Worm (Caenorhabditis elegans) whole organism, late embryonic: ENCODE results near the gene T24E12.2.

Experiments
- C08G9.2 ChIP-seq: sonication (generic microtip); optimal IDR thresholded peaks from 2 replicates; lab custom pipeline; 2016; ENCODE audit warnings: mild to moderate bottlenecking, missing genetic modification characterization, moderate library complexity, missing compliant biosample characterization
- C38D4.7 ChIP-seq: fragments of 200-800 bp; sonication (Bioruptor generic); optimal IDR thresholded peaks from 2 replicates; lab custom pipeline; 2018; ENCODE audit warnings: mild to moderate bottlenecking, missing genetic modification characterization, moderate library complexity, missing compliant biosample characterization
- F13H6.1 ChIP-seq: sonication (generic microtip); optimal IDR thresholded peaks from 2 replicates; lab custom pipeline; 2016; ENCODE audit warnings: missing genetic modification characterization, missing compliant biosample characterization
- K02D7.2 ChIP-seq: sonication (generic microtip); optimal IDR thresholded peaks from 2 replicates; lab custom pipeline; 2017; ENCODE audit warnings: mild to moderate bottlenecking, missing genetic modification characterization, missing compliant biosample characterization
- K09A11.1 ChIP-seq: sonication (generic microtip); optimal IDR thresholded peaks from 2 replicates; lab custom pipeline; 2017; ENCODE audit warnings: antibody characterized with exemption, mild to moderate bottlenecking, missing genetic modification characterization, missing compliant biosample characterization; ENCODE audit not compliant: insufficient read depth
- Y22D7AL.16 ChIP-seq: sonication (generic microtip); optimal IDR thresholded peaks from 2 replicates; lab custom pipeline; 2016; ENCODE audit warnings: missing genetic modification characterization, missing compliant biosample characterization
- ama-1 ChIP-seq: fragments of 150-350 bp; optimal IDR thresholded peaks from 2 replicates; lab custom pipeline; 2014
- ceh-18 ChIP-seq: sonication (generic microtip); optimal IDR thresholded peaks from 2 replicates; lab custom pipeline; 2016; ENCODE audit warnings: missing genetic modification characterization, missing compliant biosample characterization
- ceh-19 ChIP-seq: fragments of 200-800 bp; sonication (Bioruptor generic); optimal IDR thresholded peaks from 2 replicates; lab custom pipeline; 2018; ENCODE audit warnings: mild to moderate bottlenecking, missing genetic modification characterization, missing compliant biosample characterization
- ceh-22 ChIP-seq: sonication (generic microtip); optimal IDR thresholded peaks from 2 replicates; lab custom pipeline; 2017; ENCODE audit warnings: missing biosample characterization, missing genetic modification characterization
- ceh-30 ChIP-seq: fragments of 150-350 bp; optimal IDR thresholded peaks from 2 replicates; lab custom pipeline; 2014; ENCODE audit warnings: missing biosample characterization, missing genetic modification characterization
- ceh-31 ChIP-seq: sonication (generic microtip); optimal IDR thresholded peaks from 2 replicates; lab custom pipeline; 2016; ENCODE audit warnings: missing genetic modification characterization, missing compliant biosample characterization
- ceh-48 ChIP-seq: sonication (generic microtip); optimal IDR thresholded peaks from 2 replicates; lab custom pipeline; 2016; ENCODE audit warnings: missing genetic modification characterization, inconsistent platforms, missing compliant biosample characterization
- che-1 ChIP-seq: sonication (generic microtip); optimal IDR thresholded peaks from 2 replicates; lab custom pipeline; 2016; ENCODE audit warnings: mild to moderate bottlenecking, missing genetic modification characterization, missing compliant biosample characterization
- ets-4 ChIP-seq: sonication (generic microtip); optimal IDR thresholded peaks from 2 replicates; lab custom pipeline; 2016; ENCODE audit warnings: missing genetic modification characterization, missing compliant biosample characterization
- fkh-10 ChIP-seq: fragments of 150-350 bp; optimal IDR thresholded peaks from 2 replicates; lab custom pipeline; 2014; ENCODE audit warnings: missing biosample characterization, missing genetic modification reagents, missing genetic modification characterization
- fkh-6 ChIP-seq: sonication (generic microtip); optimal IDR thresholded peaks from 2 replicates; lab custom pipeline; 2016; ENCODE audit warnings: missing genetic modification characterization, missing compliant biosample characterization
- hlh-30 ChIP-seq: sonication (generic microtip); optimal IDR thresholded peaks from 2 replicates; lab custom pipeline; 2017; ENCODE audit warnings: antibody characterized with exemption, missing genetic modification characterization, missing compliant biosample characterization; ENCODE audit not compliant: insufficient read depth
- hlh-6 ChIP-seq: sonication (generic microtip); optimal IDR thresholded peaks from 2 replicates; lab custom pipeline; 2016; ENCODE audit warnings: missing genotype, missing genetic modification characterization, missing compliant biosample characterization
- hlh-8 ChIP-seq: sonication (generic microtip); optimal IDR thresholded peaks from 2 replicates; lab custom pipeline; 2016; ENCODE audit warnings: missing genotype, missing genetic modification characterization, missing compliant biosample characterization
- lim-6 ChIP-seq: sonication (generic microtip); optimal IDR thresholded peaks from 2 replicates; lab custom pipeline; 2016; ENCODE audit warnings: missing genetic modification characterization, missing compliant biosample characterization
- lin-11 ChIP-seq: fragments of 200-800 bp; sonication (Bioruptor generic); optimal IDR thresholded peaks from 2 replicates; lab custom pipeline; 2018; ENCODE audit warnings: mild to moderate bottlenecking, missing genetic modification characterization, missing compliant biosample characterization
- mec-3 ChIP-seq: sonication (generic microtip); optimal IDR thresholded peaks from 2 replicates; lab custom pipeline; 2016; ENCODE audit warnings: borderline replicate concordance, missing genetic modification characterization, missing compliant biosample characterization
- nfya-1 ChIP-seq: sonication (generic microtip); optimal IDR thresholded peaks from 2 replicates; lab custom pipeline; 2017; ENCODE audit warnings: missing genetic modification characterization, mild to moderate bottlenecking, missing compliant biosample characterization, antibody characterized with exemption, moderate library complexity
- nhr-232 ChIP-seq: sonication (generic microtip); optimal IDR thresholded peaks from 2 replicates; lab custom pipeline; 2016; ENCODE audit warnings: missing genetic modification characterization, missing compliant biosample characterization
- npax-4 ChIP-seq: sonication (generic microtip); optimal IDR thresholded peaks from 2 replicates; lab custom pipeline; 2016; ENCODE audit warnings: missing genetic modification characterization, missing compliant biosample characterization
- odd-2 ChIP-seq: sonication (generic microtip); optimal IDR thresholded peaks from 2 replicates; lab custom pipeline; 2017; ENCODE audit warnings: antibody characterized with exemption, mild to moderate bottlenecking, missing genetic modification characterization, missing compliant biosample characterization
- pat-9 ChIP-seq: fragments of 200-800 bp; sonication (Bioruptor generic); optimal IDR thresholded peaks from 2 replicates; lab custom pipeline; 2018; ENCODE audit warnings: mild to moderate bottlenecking, missing genetic modification characterization, moderate library complexity, missing compliant biosample characterization
- pax-1 ChIP-seq: fragments of 150-350 bp; optimal IDR thresholded peaks from 2 replicates; lab custom pipeline; 2014; ENCODE audit warnings: missing biosample characterization, missing genetic modification characterization
- pqm-1 ChIP-seq: sonication (generic microtip); optimal IDR thresholded peaks from 2 replicates; lab custom pipeline; 2016; ENCODE audit warnings: missing genetic modification characterization, missing compliant biosample characterization
- rnt-1 ChIP-seq: sonication (generic microtip); optimal IDR thresholded peaks from 2 replicates; lab custom pipeline; 2016; ENCODE audit warnings: missing genetic modification characterization, missing compliant biosample characterization
- syd-9 ChIP-seq: sonication (generic microtip); optimal IDR thresholded peaks from 2 replicates; lab custom pipeline; 2016; ENCODE audit warnings: mild to moderate bottlenecking, missing genetic modification characterization, moderate library complexity, missing compliant biosample characterization
- tbx-2 ChIP-seq: sonication (generic microtip); optimal IDR thresholded peaks from 2 replicates; lab custom pipeline; 2016; ENCODE audit warnings: missing genetic modification characterization, missing compliant biosample characterization
- tbx-7 ChIP-seq: sonication (generic microtip); optimal IDR thresholded peaks from 2 replicates; lab custom pipeline; 2016; ENCODE audit warnings: missing genotype, missing genetic modification characterization, missing compliant biosample characterization
- unc-3 ChIP-seq, 2 experiments: fragments of 200-800 bp in 1 of 2; sonication (Bioruptor generic) in 1 of 2; sonication (generic microtip) in 1 of 2; conservative IDR thresholded peaks in 1 of 2; optimal IDR thresholded peaks in 1 of 2; 2 replicates each; pipeline versions ENCODE4 v1.3.6 to Lab custom; 2016 to 2022; ENCODE audit warnings: missing compliant biosample characterization in 2 of 2, missing genetic modification characterization in 2 of 2, missing genetic modification reagents in 1 of 2

Gene T24E12.2

DNA sequence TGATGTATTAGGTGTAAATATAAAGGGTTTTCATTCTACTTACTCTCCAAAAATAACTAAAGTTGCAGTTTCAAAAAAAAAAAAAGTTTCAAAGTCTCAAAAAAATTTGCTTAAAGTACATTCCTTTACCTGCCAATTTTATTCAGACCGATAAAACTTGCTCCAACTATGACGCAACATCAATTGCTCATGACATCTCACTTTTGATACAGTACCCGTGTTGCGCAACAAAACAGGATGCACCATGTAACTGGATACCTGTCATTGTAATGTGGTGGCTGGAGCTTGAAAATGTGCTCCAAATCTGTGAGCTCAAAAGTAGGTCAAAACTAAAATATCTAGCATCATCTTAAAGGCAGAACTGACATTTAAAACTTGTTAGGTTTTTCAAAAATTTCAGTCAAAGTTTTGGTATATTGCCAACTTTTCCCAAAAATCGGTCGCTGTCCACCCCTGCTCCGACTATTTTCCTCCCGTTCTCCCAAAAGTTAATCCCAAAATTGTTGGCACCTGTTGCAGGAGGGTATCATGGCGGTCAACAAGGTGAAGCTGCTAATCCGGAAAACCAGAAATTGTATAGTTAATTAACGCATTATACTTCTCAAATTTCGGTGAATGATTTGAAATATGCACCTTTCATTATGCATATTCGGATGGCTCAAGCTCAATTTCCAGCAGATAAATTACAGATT, at the start of gene T24E12.2:
T24E12.2 (plus strand) TSS at position 642 of the 692 bp plus-strand sequence.
- TF ChIP-seq lin-11 (tag; lab: Kevin White, UChicago) (no peak), hlh-6 (tag; lab: Kevin White, UChicago) (no peak), F13H6.1 (tag; lab: Kevin White, UChicago) (no peak), unc-3 (GFP tag; conservative IDR thresholded peaks at IDR 0.05; lab: Robert Waterston, UW) (no peak), unc-3 (tag; optimal IDR thresholded peaks at IDR 0.05; lab: Kevin White, UChicago) (no peak), tbx-2 (tag; lab: Kevin White, UChicago) (no peak), lim-6 (tag; lab: Kevin White, UChicago) (no peak), odd-2 (tag; lab: Kevin White, UChicago) (no peak), ets-4 (tag; lab: Kevin White, UChicago) (no peak), tbx-7 (no peak), pat-9 (no peak), Y22D7AL.16 (no peak), npax-4 (tag; lab: Kevin White, UChicago) (no peak), hlh-30 (tag; lab: Kevin White, UChicago) (no peak)

ce11 chrII:3736893-3737375, 45.8 kb upstream of the T24E12.2 start, which contains the start of gene F12E12.6:
TSS of gene F12E12.6 (minus strand) at chrII:3736943.
- TF ChIP-seq rnt-1, result no peak
- no peak for TF ChIP-seq ceh-19 (GFP tag; lab: Kevin White, UChicago)
- no peak for TF ChIP-seq C08G9.2 (tag; lab: Kevin White, UChicago)
- no peak for TF ChIP-seq ceh-30 (tag; lab: Kevin White, UChicago)
- no peak for TF ChIP-seq unc-3 (GFP tag; conservative IDR thresholded peaks at IDR 0.05; lab: Robert Waterston, UW)
- TF ChIP-seq unc-3 (tag; optimal IDR thresholded peaks at IDR 0.05; lab: Kevin White, UChicago), result no peak
- TF ChIP-seq C38D4.7 (GFP tag; lab: Kevin White, UChicago), result no peak
- TF ChIP-seq pax-1 (tag; lab: Kevin White, UChicago), result no peak

- no peak for TF ChIP-seq F13H6.1 (tag; lab: Kevin White, UChicago)
- no peak for TF ChIP-seq fkh-10 (GFP tag; lab: Kevin White, UChicago)
- TF ChIP-seq pat-9, result no peak
- TF ChIP-seq ceh-48, result no peak
- no peak for TF ChIP-seq mec-3 (tag; lab: Kevin White, UChicago)
Observed at ce11 chrII:3739647-3740046, 43.1 kb upstream of the T24E12.2 start, which contains the start of gene F12E12.2. TSS of gene F12E12.2 (plus strand) at chrII:3739947.

DNA sequence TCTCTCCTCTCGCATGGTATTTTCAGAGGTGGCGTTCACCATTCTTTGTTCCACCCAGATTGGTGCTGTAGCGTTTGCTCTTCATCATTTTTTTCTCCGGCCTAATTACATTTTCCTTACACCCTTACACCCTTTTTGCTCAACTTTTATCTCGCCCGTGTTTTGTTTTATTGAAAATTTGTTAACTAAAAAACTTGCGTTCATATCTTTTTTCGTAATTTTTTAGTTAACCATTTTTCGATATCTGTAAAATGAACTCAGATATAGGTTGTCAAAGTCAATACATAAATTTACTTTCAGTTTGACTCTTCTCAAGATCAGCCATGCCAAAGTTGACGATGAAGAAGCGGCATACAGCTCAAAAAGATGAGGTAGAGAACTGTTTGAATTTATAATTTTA, 41.2 kb upstream of the T24E12.2 start, which contains the start of gene F12E12.1:
F12E12.1 (plus strand) TSS at position 301 of the 400 bp plus-strand sequence.
- TF ChIP-seq ceh-48 (no peak), K02D7.2 (no peak), lin-11 (tag; lab: Kevin White, UChicago) (no peak), syd-9 (no peak), pqm-1 (tag; lab: Kevin White, UChicago) (no peak), nfya-1 (tag; lab: Kevin White, UChicago) (no peak), tbx-7 (no peak)
- TF ChIP-seq, all 69 proteins: peak for 0

ce11 chrII:3743684-3744200, 39.0 kb upstream of the T24E12.2 start, which contains the start of gene nta-1:
TSS of gene nta-1 (minus strand) at chrII:3743814.
- TF ChIP-seq che-1 (tag; lab: Kevin White, UChicago) (no peak), ceh-18 (tag; lab: Kevin White, UChicago) (no peak), nhr-232 (tag; lab: Kevin White, UChicago) (no peak), fkh-6 (no peak), hlh-8 (tag; lab: Kevin White, UChicago) (no peak), F13H6.1 (tag; lab: Kevin White, UChicago) (no peak), ceh-19 (GFP tag; lab: Kevin White, UChicago) (no peak), ceh-31 (tag; lab: Kevin White, UChicago) (no peak), ceh-22 (tag; lab: Kevin White, UChicago) (no peak), hlh-30 (tag; lab: Kevin White, UChicago) (no peak), C08G9.2 (tag; lab: Kevin White, UChicago) (no peak), nfya-1 (tag; lab: Kevin White, UChicago) (no peak), ama-1 (no peak), lin-11 (tag; lab: Kevin White, UChicago) (no peak), K09A11.1 (tag; lab: Kevin White, UChicago) (no peak)
